Fruit fly (Drosophila melanogaster) whole organism, embryonic: Measurements from ENCODE around the gene ct.
A peak's percentile ranks its signal among the peaks of the same experiment; 100 is the strongest.

Source experiments
- Adf1 ChIP-seq: fragments of 200-800 bp; sonication (Bioruptor generic); IDR thresholded peaks from 2 replicates; pipeline ENCODE4 v1.3.6; 2022; ENCODE audit warnings: missing biosample characterization, missing genetic modification characterization
- Atf6 ChIP-seq: fragments of 200-800 bp; sonication (Bioruptor generic); IDR thresholded peaks from 2 replicates; pipeline ENCODE4 v1.3.6; 2022; ENCODE audit warnings: missing biosample characterization, missing genetic modification characterization
- BtbVII ChIP-seq: fragments of 200-800 bp; sonication (Bioruptor generic); optimal IDR thresholded peaks from 3 replicates; lab custom pipeline; 2017; ENCODE audit warnings: missing biosample characterization, mild to moderate bottlenecking, missing genetic modification characterization
- CG10543 ChIP-seq: fragments of 200-800 bp; sonication (Bioruptor generic); optimal IDR thresholded peaks from 3 replicates; lab custom pipeline; 2017; ENCODE audit warnings: missing biosample characterization, mild to moderate bottlenecking, missing genetic modification characterization, moderate library complexity
- CG11695 ChIP-seq: fragments of 200-800 bp; sonication (Bioruptor generic); IDR thresholded peaks from 3 replicates; pipeline ENCODE4 v1.3.6; 2022; ENCODE audit warnings: missing biosample characterization, missing genetic modification characterization
- CG1233 ChIP-seq: fragments of 200-800 bp; sonication (Bioruptor generic); optimal IDR thresholded peaks from 4 replicates; lab custom pipeline; 2018; ENCODE audit warnings: missing biosample characterization, mild to moderate bottlenecking, missing genetic modification characterization
- CG12769 ChIP-seq: fragments of 200-800 bp; sonication (Bioruptor generic); optimal IDR thresholded peaks from 2 replicates; lab custom pipeline; 2019; ENCODE audit warnings: missing biosample characterization, mild to moderate bottlenecking, missing genetic modification characterization, moderate library complexity
- CG15011 ChIP-seq: fragments of 200-800 bp; sonication (Bioruptor generic); optimal IDR thresholded peaks from 3 replicates; lab custom pipeline; 2018; ENCODE audit warnings: missing biosample characterization, mild to moderate bottlenecking, missing genetic modification characterization
- CG17359 ChIP-seq: fragments of 200-800 bp; sonication (Bioruptor generic); optimal IDR thresholded peaks from 3 replicates; lab custom pipeline; 2018; ENCODE audit warnings: missing biosample characterization, mild to moderate bottlenecking, missing genetic modification characterization, moderate library complexity
- CG17802 ChIP-seq: fragments of 200-800 bp; sonication (Bioruptor generic); optimal IDR thresholded peaks from 2 replicates; lab custom pipeline; 2018; ENCODE audit warnings: missing biosample characterization, mild to moderate bottlenecking, missing genetic modification characterization, moderate library complexity
- CG18599 ChIP-seq: fragments of 200-800 bp; sonication (Bioruptor generic); optimal IDR thresholded peaks from 3 replicates; lab custom pipeline; 2017; ENCODE audit warnings: missing biosample characterization, missing genetic modification characterization, mild to moderate bottlenecking, moderate library complexity, missing genetic modification reagents
- CG30431 ChIP-seq: fragments of 200-800 bp; sonication (Bioruptor generic); optimal IDR thresholded peaks from 2 replicates; lab custom pipeline; 2017; ENCODE audit warnings: missing biosample characterization, missing genetic modification characterization
- CG31224 ChIP-seq: fragments of 200-800 bp; sonication (Bioruptor generic); IDR thresholded peaks from 2 replicates; pipeline ENCODE4 v1.3.6; 2022; ENCODE audit warnings: missing biosample characterization, missing genetic modification characterization
- CG4360 ChIP-seq: fragments of 200-800 bp; sonication (Bioruptor generic); IDR thresholded peaks from 2 replicates; pipeline ENCODE4 v1.3.6; 2022; ENCODE audit warnings: missing biosample characterization, missing genetic modification characterization
- CG7357 ChIP-seq: fragments of 200-800 bp; sonication (Bioruptor generic); IDR thresholded peaks from 3 replicates; pipeline ENCODE4 v1.3.6; 2022; ENCODE audit warnings: missing biosample characterization, missing genetic modification characterization
- CG8290 ChIP-seq, 3 experiments: fragments of 200-800 bp; sonication (Bioruptor generic); optimal IDR thresholded peaks; 2 replicates each; lab custom pipeline; 2016 to 2019; ENCODE audit warnings: missing biosample characterization in 3 of 3, missing genetic modification characterization in 3 of 3, mild to moderate bottlenecking in 2 of 3, moderate library complexity in 1 of 3
- CG9876 ChIP-seq: fragments of 200-800 bp; sonication (Bioruptor generic); optimal IDR thresholded peaks from 2 replicates; lab custom pipeline; 2016; ENCODE audit warnings: missing biosample characterization, missing genetic modification characterization
- Camta ChIP-seq: fragments of 200-800 bp; sonication (Bioruptor generic); optimal IDR thresholded peaks from 2 replicates; lab custom pipeline; 2016; ENCODE audit warnings: missing biosample characterization, missing genetic modification characterization
- Dll ChIP-seq: fragments of 200-800 bp; sonication (Bioruptor generic); IDR thresholded peaks from 4 replicates; pipeline ENCODE4 v1.3.6; 2022; ENCODE audit warnings: missing biosample characterization, missing genetic modification characterization; ENCODE audit not compliant: partially characterized antibody
- Drgx ChIP-seq: fragments of 200-800 bp; sonication (Bioruptor generic); IDR thresholded peaks from 2 replicates; pipeline ENCODE4 v1.3.6; 2022; ENCODE audit warnings: missing biosample characterization, missing genetic modification characterization
- Max ChIP-seq: fragments of 200-800 bp; sonication (Bioruptor generic); optimal IDR thresholded peaks from 2 replicates; lab custom pipeline; 2016; ENCODE audit warnings: missing biosample characterization, mild to moderate bottlenecking, missing genetic modification characterization
- NC2α ChIP-seq: fragments of 200-800 bp; sonication (Bioruptor generic); optimal IDR thresholded peaks from 2 replicates; lab custom pipeline; 2016; ENCODE audit warnings: missing biosample characterization, missing genetic modification characterization
- Pdp1 ChIP-seq, 2 experiments: fragments of 200-800 bp; sonication (Bioruptor generic); optimal IDR thresholded peaks; 3 replicates each; lab custom pipeline; 2016; ENCODE audit warnings: missing biosample characterization in 2 of 2, missing genetic modification characterization in 2 of 2, mild to moderate bottlenecking in 1 of 2, moderate library complexity in 1 of 2
- Rfx ChIP-seq: fragments of 200-800 bp; sonication (Bioruptor generic); IDR thresholded peaks from 2 replicates; pipeline ENCODE4 v1.3.6; 2022; ENCODE audit warnings: missing biosample characterization, missing genetic modification characterization
- amos ChIP-seq: fragments of 200-800 bp; sonication (Bioruptor generic); IDR thresholded peaks from 2 replicates; pipeline ENCODE4 v1.3.6; 2022; ENCODE audit warnings: missing biosample characterization, missing genetic modification characterization; ENCODE audit not compliant: partially characterized antibody
- bbx ChIP-seq: fragments of 200-800 bp; sonication (Bioruptor generic); IDR thresholded peaks from 2 replicates; pipeline ENCODE4 v1.3.6; 2022; ENCODE audit warnings: missing biosample characterization, missing genetic modification characterization; ENCODE audit not compliant: partially characterized antibody
- cg ChIP-seq: fragments of 200-800 bp; sonication (Bioruptor generic); optimal IDR thresholded peaks from 3 replicates; lab custom pipeline; 2019; ENCODE audit warnings: missing biosample characterization, mild to moderate bottlenecking, missing genetic modification characterization, moderate library complexity
- chm ChIP-seq: fragments of 200-800 bp; sonication (Bioruptor generic); IDR thresholded peaks from 2 replicates; pipeline ENCODE4 v1.3.6; 2022; ENCODE audit warnings: missing biosample characterization, missing genetic modification characterization
- da ChIP-seq: fragments of 200-800 bp; sonication (Bioruptor generic); optimal IDR thresholded peaks from 2 replicates; lab custom pipeline; 2016; ENCODE audit warnings: missing biosample characterization, missing genetic modification characterization
- eve ChIP-seq, 2 experiments: fragments of >200 bp; optimal IDR thresholded peaks; 2 replicates each; lab custom pipeline; 2017; ENCODE audit warnings: missing biosample characterization in 2 of 2, missing genetic modification characterization in 2 of 2
- fd96Cb ChIP-seq: fragments of 200-800 bp; sonication (Bioruptor generic); optimal IDR thresholded peaks from 2 replicates; lab custom pipeline; 2018; ENCODE audit warnings: missing biosample characterization, mild to moderate bottlenecking, missing genetic modification characterization, moderate library complexity
- gcm ChIP-seq: fragments of 200-800 bp; sonication (Bioruptor generic); optimal IDR thresholded peaks from 2 replicates; lab custom pipeline; 2019; ENCODE audit warnings: missing biosample characterization, mild to moderate bottlenecking, missing genetic modification characterization, moderate library complexity
- gem ChIP-seq: fragments of 200-800 bp; sonication (Bioruptor generic); optimal IDR thresholded peaks from 2 replicates; lab custom pipeline; 2019; ENCODE audit warnings: missing biosample characterization, mild to moderate bottlenecking, missing genetic modification characterization, moderate library complexity
- ham ChIP-seq: fragments of 200-800 bp; sonication (Bioruptor generic); IDR thresholded peaks from 2 replicates; pipeline ENCODE4 v1.3.6; 2022; ENCODE audit warnings: missing biosample characterization, missing genetic modification characterization
- hth ChIP-seq: fragments of >200 bp; optimal IDR thresholded peaks from 2 replicates; lab custom pipeline; 2017; ENCODE audit warnings: inconsistent platforms
- insv ChIP-seq, 2 experiments: fragments of 200-800 bp; sonication (Bioruptor generic); optimal IDR thresholded peaks; 3 replicates each; lab custom pipeline; 2016 to 2018; ENCODE audit warnings: missing biosample characterization in 2 of 2, missing genetic modification characterization in 2 of 2
- jigr1 ChIP-seq: fragments of 200-800 bp; sonication (Bioruptor generic); IDR thresholded peaks from 3 replicates; pipeline ENCODE4 v1.3.6; 2022; ENCODE audit warnings: missing biosample characterization, missing genetic modification characterization
- lov ChIP-seq, 2 experiments: fragments of 200-800 bp in 1 of 2; fragments of >200 bp in 1 of 2; sonication (Bioruptor generic) in 1 of 2; IDR thresholded peaks in 1 of 2; optimal IDR thresholded peaks in 1 of 2; 2 replicates in 1 of 2; 3 replicates in 1 of 2; pipeline versions ENCODE4 v1.3.6 to Lab custom; 2017 to 2022; ENCODE audit warnings: missing biosample characterization in 1 of 2, missing genetic modification characterization in 1 of 2
- nom ChIP-seq: fragments of 200-800 bp; sonication (Bioruptor generic); optimal IDR thresholded peaks from 2 replicates; lab custom pipeline; 2017; ENCODE audit warnings: missing biosample characterization, missing genetic modification characterization, mild to moderate bottlenecking, moderate library complexity, missing genetic modification reagents
- pb ChIP-seq: fragments of 200-800 bp; sonication (Bioruptor generic); optimal IDR thresholded peaks from 3 replicates; lab custom pipeline; 2016; ENCODE audit warnings: missing biosample characterization, missing genetic modification characterization
- sens ChIP-seq: fragments of 200-800 bp; sonication (Bioruptor generic); peaks from one replicate; lab custom pipeline; 2016; ENCODE audit warnings: missing biosample characterization, missing genetic modification characterization
- sqz ChIP-seq: fragments of 200-800 bp; sonication (Bioruptor generic); optimal IDR thresholded peaks from 3 replicates; lab custom pipeline; 2018; ENCODE audit warnings: missing biosample characterization, mild to moderate bottlenecking, missing genetic modification characterization
- twi ChIP-seq: fragments of 200-800 bp; optimal IDR thresholded peaks from 2 replicates; lab custom pipeline; 2019; ENCODE audit warnings: missing biosample characterization, mild to moderate bottlenecking, missing genetic modification characterization, moderate library complexity
- vfl ChIP-seq: fragments of 200-800 bp; sonication (Bioruptor generic); optimal IDR thresholded peaks from 2 replicates; lab custom pipeline; 2016; ENCODE audit warnings: missing biosample characterization, missing genetic modification characterization
- wek ChIP-seq: fragments of 200-800 bp; sonication (Bioruptor generic); optimal IDR thresholded peaks from 3 replicates; lab custom pipeline; 2018; ENCODE audit warnings: missing biosample characterization, mild to moderate bottlenecking, missing genetic modification characterization, moderate library complexity
- yki ChIP-seq: fragments of >200 bp; optimal IDR thresholded peaks from 3 replicates; lab custom pipeline; 2018

The ct gene

dm6 chrX:7703865-7704221 is 95.6 kb downstream of the ct start:
- TF ChIP-seq Dll (GFP tag; lab: Robert Waterston, UW) (no peak), CG7357 (GFP tag; lab: Robert Waterston, UW) (0 out of 3 replicates have a peak, but pooled peaks have one; percentile 3), Pdp1 (GFP tag; optimal IDR thresholded peaks at IDR 0.05; lab: Kevin White, UChicago) (peak in 1 of 2 experiments; percentile 63), Atf6 (GFP tag; lab: Robert Waterston, UW) (peak; percentile 4; the same call in 1 of the 2 replicates), NC2α (GFP tag; lab: Kevin White, UChicago) (no peak), CG30431 (GFP tag; lab: Kevin White, UChicago) (peak; percentile 11), pb (GFP tag; lab: Kevin White, UChicago) (no peak), fd96Cb (tag; lab: Kevin White, UChicago) (peak; percentile 41), CG11695 (0 out of 3 replicates have a peak, but pooled peaks have one; percentile 0), CG1233 (GFP tag; lab: Kevin White, UChicago) (no peak), vfl (GFP tag; lab: Kevin White, UChicago) (peak; percentile 6), Camta (GFP tag; lab: Kevin White, UChicago) (no peak), eve (GFP tag; optimal IDR thresholded peaks at IDR 0.05; lab: Kevin White, UChicago) (peak in 1 of 2 experiments; percentile 39), sens (GFP tag; lab: Kevin White, UChicago) (peak; percentile 69), CG9876 (GFP tag; lab: Kevin White, UChicago) (no peak)
- TF ChIP-seq, all 482 proteins: peak for 9

- TF ChIP-seq wek (GFP tag; lab: Kevin White, UChicago) (peak; percentile 15), Max (GFP tag; lab: Kevin White, UChicago) (no peak), cg (GFP tag; lab: Kevin White, UChicago) (peak; percentile 48), CG10543 (GFP tag; lab: Kevin White, UChicago) (no peak), CG18599 (no peak), CG12769 (tag; lab: Kevin White, UChicago) (peak; percentile 14), ham (GFP tag; lab: Robert Waterston, UW) (no peak), nom (peak; percentile 72), gem (tag; lab: Kevin White, UChicago) (peak; percentile 5), da (GFP tag; lab: Kevin White, UChicago) (no peak), CG17802 (no peak), amos (GFP tag; lab: Robert Waterston, UW) (no peak), jigr1 (no peak), Adf1 (GFP tag; lab: Robert Waterston, UW) (peak; percentile 87), lov (optimal IDR thresholded peaks at IDR 0.05; lab: Kevin White, UChicago) (no peak), lov (GFP tag; IDR thresholded peaks at IDR 0.05; lab: Robert Waterston, UW) (no peak), CG8290 (GFP tag; optimal IDR thresholded peaks at IDR 0.05; lab: Kevin White, UChicago) (no peak), CG8290 (tag; optimal IDR thresholded peaks at IDR 0.05; lab: Kevin White, UChicago) (peak in 1 of 2 experiments; percentile 36), gcm (peak; percentile 64), Rfx (peak; percentile 22; the same call in 1 of the 2 replicates), CG15011 (peak; percentile 17), BtbVII (no peak), Drgx (GFP tag; lab: Robert Waterston, UW) (peak; percentile 5; the same call in 1 of the 2 replicates), bbx (GFP tag; lab: Robert Waterston, UW) (no peak), CG4360 (GFP tag; lab: Robert Waterston, UW) (peak; percentile 90), CG1233 (GFP tag; lab: Kevin White, UChicago) (peak; percentile 7), twi (tag; lab: Kevin White, UChicago) (peak; percentile 22), sqz (GFP tag; lab: Kevin White, UChicago) (peak; percentile 23), chm (GFP tag; lab: Robert Waterston, UW) (0 out of 2 replicates have a peak, but pooled peaks have one; percentile 7), hth (lab: Kevin White, UChicago) (no peak), insv (GFP tag; optimal IDR thresholded peaks at IDR 0.05; lab: Kevin White, UChicago) (no peak), CG31224 (GFP tag; lab: Robert Waterston, UW) (no peak), yki (no peak), CG17359 (tag; lab: Kevin White, UChicago) (peak; percentile 7)
Observed at dm6 chrX:7704262-7705174, 96.3 kb downstream of the ct start.
